Worm (Caenorhabditis elegans): Measurements from ENCODE around the gene nhr-203.

nhr-203 gene

DNA sequence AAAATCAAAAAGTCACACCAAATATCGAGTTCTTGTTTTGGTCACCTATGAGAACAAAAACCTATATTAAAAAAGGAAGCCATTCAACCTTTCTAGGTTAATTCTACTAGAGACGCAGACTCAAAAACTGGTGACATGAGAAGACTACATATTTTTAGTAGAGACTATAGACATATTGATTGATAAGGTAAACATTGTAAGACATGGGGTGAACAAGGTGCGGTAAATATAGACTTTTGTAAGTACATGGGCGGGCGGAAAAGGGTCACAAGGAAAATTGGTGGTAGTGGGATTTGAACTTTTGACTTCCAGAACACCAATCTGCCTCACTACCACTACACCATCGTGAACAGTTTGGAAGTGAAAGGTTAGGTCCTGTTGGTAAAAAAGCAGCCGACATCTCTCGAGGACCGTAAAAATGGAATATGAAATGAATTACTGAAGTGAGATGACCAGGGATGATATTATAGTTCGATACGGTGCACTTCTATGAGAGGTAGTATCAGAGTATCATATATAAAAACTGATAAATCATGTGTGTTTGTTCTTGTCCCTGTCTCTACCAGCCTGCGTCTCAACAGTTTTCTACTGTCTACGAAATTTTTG, 24.8 kb downstream of the nhr-203 start, which contains the start of gene nhr-212:
nhr-212 (plus strand) TSS at position 573 of the 606 bp plus-strand sequence.
- no peak for TF ChIP-seq nhr-23 (tag; optimal IDR thresholded peaks at IDR 0.05)
- TF ChIP-seq elt-3 (tag; optimal IDR thresholded peaks at IDR 0.05) = no peak
- TF ChIP-seq Y55F3AM.14 (GFP tag; optimal IDR thresholded peaks at IDR 0.05) = no peak
- no peak for TF ChIP-seq ztf-11 (tag; optimal IDR thresholded peaks at IDR 0.05)
- TF ChIP-seq nhr-129 (tag; optimal IDR thresholded peaks at IDR 0.05) = no peak
- peak; percentile 60 for TF ChIP-seq sma-9 (GFP tag; optimal IDR thresholded peaks at IDR 0.05)
- TF ChIP-seq sma-9 (tag; optimal IDR thresholded peaks at IDR 0.05) = no peak
- no peak for TF ChIP-seq egl-27 (tag; optimal IDR thresholded peaks at IDR 0.05)
- TF ChIP-seq peb-1 (tag; optimal IDR thresholded peaks at IDR 0.05) = no peak
- no peak for TF ChIP-seq nhr-237 (tag; optimal IDR thresholded peaks at IDR 0.05)
- TF ChIP-seq blmp-1 (tag; optimal IDR thresholded peaks at IDR 0.05; ENCODE audit: insufficient read depth) = no peak
- TF ChIP-seq sma-3 (GFP tag; optimal IDR thresholded peaks at IDR 0.05) = peak; percentile 29
- no peak for TF ChIP-seq sem-4 (tag; optimal IDR thresholded peaks at IDR 0.05)
- no peak for TF ChIP-seq lin-11 (tag; optimal IDR thresholded peaks at IDR 0.05)
- no peak for TF ChIP-seq ztf-4 (tag; optimal IDR thresholded peaks at IDR 0.05)
- no peak for TF ChIP-seq lin-13 (GFP tag; optimal IDR thresholded peaks at IDR 0.05)
- TF ChIP-seq unc-55 (GFP tag; optimal IDR thresholded peaks at IDR 0.05) = no peak
- TF ChIP-seq nhr-12 (tag; optimal IDR thresholded peaks at IDR 0.05) = no peak
- no peak for TF ChIP-seq skn-1 (tag; optimal IDR thresholded peaks at IDR 0.05)
- TF ChIP-seq ama-1 (optimal IDR thresholded peaks at IDR 0.05) = no peak
- TF ChIP-seq F13H6.1 (tag; optimal IDR thresholded peaks at IDR 0.05) = peak; percentile 20
- TF ChIP-seq nhr-21 (tag; optimal IDR thresholded peaks at IDR 0.05) = no peak
- TF ChIP-seq elt-1 (tag; optimal IDR thresholded peaks at IDR 0.05) = no peak
- TF ChIP-seq mab-5 (tag; optimal IDR thresholded peaks at IDR 0.05) = no peak

DNA sequence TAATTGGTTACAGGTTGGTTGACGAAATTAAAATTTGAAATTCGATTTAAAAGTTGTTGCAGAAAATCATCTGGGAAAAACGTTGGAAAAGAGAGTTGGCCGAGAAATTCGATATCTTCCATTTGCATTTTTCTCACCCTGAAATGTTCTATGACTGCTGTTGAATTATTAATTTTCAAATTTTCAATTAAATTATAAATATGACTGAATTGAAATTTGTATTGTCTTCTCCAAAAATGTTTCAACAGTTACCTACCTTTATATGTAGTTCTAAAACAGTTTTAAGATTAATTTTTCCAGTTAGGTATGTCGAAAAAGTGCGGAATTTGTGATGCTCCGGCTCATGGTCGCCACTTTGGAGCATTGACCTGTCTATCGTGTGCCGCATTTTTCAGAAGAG, 27.1 kb downstream of the nhr-203 start, which contains the start of gene nhr-211:
nhr-211 (plus strand) TSS at position 301 of the 400 bp plus-strand sequence.
- TF ChIP-seq nhr-77 (tag; optimal IDR thresholded peaks at IDR 0.05) (no peak), ztf-4 (tag; optimal IDR thresholded peaks at IDR 0.05) (no peak), mab-5 (tag; optimal IDR thresholded peaks at IDR 0.05) (no peak), C34F6.9 (tag; optimal IDR thresholded peaks at IDR 0.05) (no peak), lin-39 (tag; optimal IDR thresholded peaks at IDR 0.05) (no peak), lin-13 (GFP tag; optimal IDR thresholded peaks at IDR 0.05) (no peak), zag-1 (tag; optimal IDR thresholded peaks at IDR 0.05) (no peak), blmp-1 (tag; optimal IDR thresholded peaks at IDR 0.05; ENCODE audit: insufficient read depth) (no peak), crh-2 (tag; optimal IDR thresholded peaks at IDR 0.05) (no peak), peb-1 (tag; optimal IDR thresholded peaks at IDR 0.05) (no peak), nhr-10 (tag; optimal IDR thresholded peaks at IDR 0.05) (no peak), Y55F3AM.14 (GFP tag; optimal IDR thresholded peaks at IDR 0.05) (no peak), ztf-11 (tag; optimal IDR thresholded peaks at IDR 0.05) (no peak)

DNA sequence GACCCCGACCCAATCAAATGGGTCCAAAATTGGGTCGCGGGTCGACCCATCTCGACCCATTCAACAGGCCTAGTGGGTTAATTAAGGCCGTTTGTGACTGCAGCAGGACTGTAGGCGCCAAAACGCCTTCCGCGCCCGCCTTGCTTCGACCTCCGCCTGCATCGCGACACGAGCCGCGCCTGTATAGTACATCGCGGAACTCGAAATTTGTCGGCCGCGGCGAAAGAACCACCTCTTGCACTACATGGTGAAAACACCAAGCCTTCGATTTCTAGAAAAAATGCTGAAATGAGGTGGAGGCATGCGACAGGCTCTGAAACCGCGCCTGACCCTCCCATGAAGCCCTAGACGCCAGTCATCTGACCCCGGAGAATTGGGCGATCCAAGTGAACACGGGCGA, 28.4 kb downstream of the nhr-203 start:
- TF ChIP-seq nhr-12 (tag; optimal IDR thresholded peaks at IDR 0.05) = no peak
- no peak for TF ChIP-seq ceh-82 (tag; optimal IDR thresholded peaks at IDR 0.05)
- TF ChIP-seq aly-2 (tag; optimal IDR thresholded peaks at IDR 0.05) = no peak
- no peak for TF ChIP-seq lsy-2 (tag; optimal IDR thresholded peaks at IDR 0.05)
- no peak for TF ChIP-seq nhr-6 (tag; optimal IDR thresholded peaks at IDR 0.05)
- TF ChIP-seq nhr-25 (tag; optimal IDR thresholded peaks at IDR 0.05) = no peak
- TF ChIP-seq mbf-1 (tag; optimal IDR thresholded peaks at IDR 0.05) = no peak
- no peak for TF ChIP-seq F13H6.1 (tag; optimal IDR thresholded peaks at IDR 0.05)

DNA sequence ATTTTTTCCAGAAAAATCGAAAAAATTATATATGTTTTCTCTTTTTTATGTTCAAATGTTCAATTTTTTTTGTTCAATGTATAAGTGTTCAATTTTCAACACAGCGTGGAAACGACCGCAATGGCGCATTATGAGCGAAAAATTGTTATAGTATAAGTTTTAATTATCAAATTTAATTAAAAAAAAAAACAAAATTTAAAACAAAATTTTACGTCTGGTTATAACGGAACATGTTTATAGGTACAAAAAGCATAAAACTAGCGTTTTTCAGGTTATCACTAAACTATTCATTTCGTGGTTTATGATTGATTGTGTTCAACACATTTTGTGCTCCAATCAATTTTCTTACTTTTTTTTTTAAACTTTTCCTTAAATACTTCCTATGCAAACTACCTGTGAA, 29.7 kb downstream of the nhr-203 start, which contains the start of gene nhr-106:
nhr-106 (plus strand) TSS at position 301 of the 400 bp plus-strand sequence.
- TF ChIP-seq fos-1 (tag; optimal IDR thresholded peaks at IDR 0.05) (peak; percentile 41), mab-5 (tag; optimal IDR thresholded peaks at IDR 0.05) (no peak)
